2 fruit fly cellular contexts compared by ENCODE assay signal in genomic region chr3L:2734363-2735160, dm6.
TF ChIP-seq lines count a peak whose summit lies in the region.

No protein-coding gene starts in this region.

TF ChIP-seq in whole organism, embryonic, 481 proteins besides CTCF, POLR2A, EP300 and RAD21 (continued from another document and continues in another):
- no peak for TF ChIP-seq CG9817 (tag; optimal IDR thresholded peaks at IDR 0.05; lab: Kevin White, UChicago)
- no peak for TF ChIP-seq pb (GFP tag; optimal IDR thresholded peaks at IDR 0.05; lab: Kevin White, UChicago)
- no peak for TF ChIP-seq Dad (GFP tag; optimal IDR thresholded peaks at IDR 0.05; lab: Kevin White, UChicago)
- TF ChIP-seq fd102C (GFP tag; optimal IDR thresholded peaks at IDR 0.05; lab: Kevin White, UChicago) = no peak
- TF ChIP-seq CG10959 (GFP tag; IDR thresholded peaks at IDR 0.05; lab: Robert Waterston, UW) = no peak
- no peak for TF ChIP-seq CG4328 (GFP tag; optimal IDR thresholded peaks at IDR 0.05; lab: Kevin White, UChicago)
- no peak for TF ChIP-seq CG3065 (GFP tag; optimal IDR thresholded peaks at IDR 0.05; lab: Kevin White, UChicago)
- no peak for TF ChIP-seq fru (optimal IDR thresholded peaks at IDR 0.05; lab: Kevin White, UChicago)
- no peak for TF ChIP-seq toy (GFP tag; IDR thresholded peaks at IDR 0.05; lab: Robert Waterston, UW)
- TF ChIP-seq H15 (GFP tag; IDR thresholded peaks at IDR 0.05; lab: Robert Waterston, UW) = no peak
- peak; percentile 11 for TF ChIP-seq CG3281 (GFP tag; optimal IDR thresholded peaks at IDR 0.05; lab: Kevin White, UChicago)
- TF ChIP-seq Hr3 (GFP tag; optimal IDR thresholded peaks at IDR 0.05; lab: Kevin White, UChicago) = no peak
- no peak for TF ChIP-seq cwo (GFP tag; optimal IDR thresholded peaks at IDR 0.05; lab: Kevin White, UChicago)
- TF ChIP-seq HLH4C (GFP tag; IDR thresholded peaks at IDR 0.05; lab: Robert Waterston, UW; ENCODE audit: partially characterized antibody) = no peak
- no peak for TF ChIP-seq klu (GFP tag; IDR thresholded peaks at IDR 0.05; lab: Robert Waterston, UW)
- no peak for TF ChIP-seq gt (GFP tag; IDR thresholded peaks at IDR 0.05; lab: Robert Waterston, UW)
- TF ChIP-seq HLHmδ (GFP tag; optimal IDR thresholded peaks at IDR 0.05; lab: Kevin White, UChicago) = no peak
- no peak for TF ChIP-seq MBD-R2 (GFP tag; IDR thresholded peaks at IDR 0.05; lab: Robert Waterston, UW)
- no peak for TF ChIP-seq Hsf (GFP tag; optimal IDR thresholded peaks at IDR 0.05; lab: Kevin White, UChicago)
- TF ChIP-seq bab2 (GFP tag; optimal IDR thresholded peaks at IDR 0.05; lab: Kevin White, UChicago) = no peak
- no peak for TF ChIP-seq CG9609 (GFP tag; optimal IDR thresholded peaks at IDR 0.05; lab: Kevin White, UChicago)
- TF ChIP-seq CG8089 (GFP tag; optimal IDR thresholded peaks at IDR 0.05; lab: Kevin White, UChicago) = no peak
- no peak for TF ChIP-seq CG16779 (GFP tag; IDR thresholded peaks at IDR 0.05; lab: Robert Waterston, UW)
- TF ChIP-seq CG10654 (GFP tag; optimal IDR thresholded peaks at IDR 0.05; lab: Kevin White, UChicago) = no peak
- no peak for TF ChIP-seq shn (GFP tag; optimal IDR thresholded peaks at IDR 0.05; lab: Kevin White, UChicago)
- TF ChIP-seq bowl (GFP tag; IDR thresholded peaks at IDR 0.05; lab: Robert Waterston, UW) = no peak
- TF ChIP-seq Nf-YA (GFP tag; IDR thresholded peaks at IDR 0.05; lab: Robert Waterston, UW) = no peak
- no peak for TF ChIP-seq usp (GFP tag; optimal IDR thresholded peaks at IDR 0.05; lab: Kevin White, UChicago)
- no peak for TF ChIP-seq tap (tag; optimal IDR thresholded peaks at IDR 0.05; lab: Kevin White, UChicago)
- no peak for TF ChIP-seq CG11560 (tag; IDR thresholded peaks at IDR 0.05; lab: Robert Waterston, UW)
- TF ChIP-seq schlank (tag; optimal IDR thresholded peaks at IDR 0.05; lab: Kevin White, UChicago) = no peak
- TF ChIP-seq CG32532 (GFP tag; IDR thresholded peaks at IDR 0.05; lab: Robert Waterston, UW) = no peak
- no peak for TF ChIP-seq Fer3 (tag; optimal IDR thresholded peaks at IDR 0.05; lab: Kevin White, UChicago)
- TF ChIP-seq Hand (GFP tag; optimal IDR thresholded peaks at IDR 0.05; lab: Kevin White, UChicago) = no peak
- TF ChIP-seq CG34422 (GFP tag; IDR thresholded peaks at IDR 0.05; lab: Robert Waterston, UW) = peak; percentile 14; the same call in 1 of the 3 replicates
- no peak for TF ChIP-seq ind (GFP tag; optimal IDR thresholded peaks at IDR 0.05; lab: Kevin White, UChicago)
- no peak for TF ChIP-seq CG16863 (GFP tag; optimal IDR thresholded peaks at IDR 0.05; lab: Kevin White, UChicago)
- no peak for TF ChIP-seq CG4854 (GFP tag; optimal IDR thresholded peaks at IDR 0.05; lab: Kevin White, UChicago)
- peak; percentile 46 for TF ChIP-seq Asciz (GFP tag; optimal IDR thresholded peaks at IDR 0.05; lab: Kevin White, UChicago)
- no peak for TF ChIP-seq Sox100B (GFP tag; optimal IDR thresholded peaks at IDR 0.05; lab: Kevin White, UChicago)
- TF ChIP-seq seq (GFP tag; IDR thresholded peaks at IDR 0.05; lab: Robert Waterston, UW) = no peak
- no peak for TF ChIP-seq Hr39 (optimal IDR thresholded peaks at IDR 0.05; lab: Kevin White, UChicago)
- TF ChIP-seq E2f2 (GFP tag; IDR thresholded peaks at IDR 0.05; lab: Robert Waterston, UW) = no peak
- no peak for TF ChIP-seq E2f1 (GFP tag; IDR thresholded peaks at IDR 0.05; lab: Robert Waterston, UW)
- TF ChIP-seq zfh2 (GFP tag; optimal IDR thresholded peaks at IDR 0.05; lab: Kevin White, UChicago) = no peak
- no peak for TF ChIP-seq CG17829 (tag; optimal IDR thresholded peaks at IDR 0.05; lab: Kevin White, UChicago)
- TF ChIP-seq slbo (GFP tag; IDR thresholded peaks at IDR 0.05; lab: Robert Waterston, UW) = no peak
- TF ChIP-seq CG10462 (GFP tag; optimal IDR thresholded peaks at IDR 0.05; lab: Kevin White, UChicago) = no peak
- TF ChIP-seq row (GFP tag; IDR thresholded peaks at IDR 0.05; lab: Robert Waterston, UW) = 0 out of 3 replicates have a peak, but pooled peaks have one; percentile 25
- TF ChIP-seq NK7.1 (GFP tag; optimal IDR thresholded peaks at IDR 0.05; lab: Kevin White, UChicago) = no peak
- no peak for TF ChIP-seq CG31441 (GFP tag; IDR thresholded peaks at IDR 0.05; lab: Robert Waterston, UW)
- no peak for TF ChIP-seq CG11093 (GFP tag; IDR thresholded peaks at IDR 0.05; lab: Robert Waterston, UW)
- no peak for TF ChIP-seq CG7963 (GFP tag; IDR thresholded peaks at IDR 0.05; lab: Robert Waterston, UW; ENCODE audit: partially characterized antibody)
- 0 out of 3 replicates have a peak, but pooled peaks have one; percentile 21 for TF ChIP-seq tgo (GFP tag; IDR thresholded peaks at IDR 0.05; lab: Robert Waterston, UW)
- no peak for TF ChIP-seq ab (GFP tag; optimal IDR thresholded peaks at IDR 0.05; lab: Kevin White, UChicago)
- no peak for TF ChIP-seq CG7357 (GFP tag; IDR thresholded peaks at IDR 0.05; lab: Robert Waterston, UW)
- TF ChIP-seq CG4282 (GFP tag; optimal IDR thresholded peaks at IDR 0.05; lab: Kevin White, UChicago) = no peak
- TF ChIP-seq CG1024 (GFP tag; IDR thresholded peaks at IDR 0.05; lab: Robert Waterston, UW) = no peak
- TF ChIP-seq HmgD (GFP tag; optimal IDR thresholded peaks at IDR 0.05; lab: Kevin White, UChicago) = no peak
- peak; percentile 19; the same call in 1 of the 2 replicates for TF ChIP-seq esg (GFP tag; conservative IDR thresholded peaks at IDR 0.05; lab: Robert Waterston, UW)
- TF ChIP-seq CG15479 (GFP tag; optimal IDR thresholded peaks at IDR 0.05; lab: Kevin White, UChicago) = no peak
- TF ChIP-seq CG14860 (GFP tag; IDR thresholded peaks at IDR 0.05; lab: Robert Waterston, UW; ENCODE audit: partially characterized antibody) = no peak
- TF ChIP-seq Ptx1 (GFP tag; IDR thresholded peaks at IDR 0.05; lab: Robert Waterston, UW) = peak; percentile 38; the same call in 1 of the 2 replicates
- no peak for TF ChIP-seq Atf6 (GFP tag; IDR thresholded peaks at IDR 0.05; lab: Robert Waterston, UW)
- no peak for TF ChIP-seq dm (GFP tag; optimal IDR thresholded peaks at IDR 0.05; lab: Kevin White, UChicago)
- TF ChIP-seq Xbp1 (GFP tag; optimal IDR thresholded peaks at IDR 0.05; lab: Kevin White, UChicago) = peak; percentile 19
- no peak for TF ChIP-seq CG7745 (tag; optimal IDR thresholded peaks at IDR 0.05; lab: Kevin White, UChicago)
- TF ChIP-seq CG30403 (GFP tag; optimal IDR thresholded peaks at IDR 0.05; lab: Kevin White, UChicago) = no peak
- TF ChIP-seq CG7786 (GFP tag; optimal IDR thresholded peaks at IDR 0.05; lab: Kevin White, UChicago) = no peak
- no peak for TF ChIP-seq CG17359 (tag; optimal IDR thresholded peaks at IDR 0.05; lab: Kevin White, UChicago)

TF ChIP-seq in whole organism, prepupa, 60 proteins besides CTCF, POLR2A, EP300 and RAD21 (continued from another document):
- no peak for TF ChIP-seq Sox15 (GFP tag; optimal IDR thresholded peaks at IDR 0.05; lab: Kevin White, UChicago)
- TF ChIP-seq CG7368 (GFP tag; optimal IDR thresholded peaks at IDR 0.05; lab: Kevin White, UChicago) = no peak
- TF ChIP-seq spab (GFP tag; optimal IDR thresholded peaks at IDR 0.05; lab: Kevin White, UChicago) = no peak
- no peak for TF ChIP-seq Eip93F (GFP tag; optimal IDR thresholded peaks at IDR 0.05; lab: Kevin White, UChicago)
- TF ChIP-seq esn (GFP tag; optimal IDR thresholded peaks at IDR 0.05; lab: Kevin White, UChicago) = no peak
- TF ChIP-seq svp (GFP tag; lab: Kevin White, UChicago) = peak; percentile 61
- TF ChIP-seq topi (GFP tag; optimal IDR thresholded peaks at IDR 0.05; lab: Kevin White, UChicago) = no peak
- no peak for TF ChIP-seq Hr38 (GFP tag; optimal IDR thresholded peaks at IDR 0.05; lab: Kevin White, UChicago)
- TF ChIP-seq CG6808 (GFP tag; optimal IDR thresholded peaks at IDR 0.05; lab: Kevin White, UChicago) = no peak
- TF ChIP-seq CG11762 (GFP tag; optimal IDR thresholded peaks at IDR 0.05; lab: Kevin White, UChicago; ENCODE audit: insufficient read depth) = no peak
- no peak for TF ChIP-seq Eip75B (GFP tag; optimal IDR thresholded peaks at IDR 0.05; lab: Kevin White, UChicago)
- TF ChIP-seq net (GFP tag; optimal IDR thresholded peaks at IDR 0.05; lab: Kevin White, UChicago) = no peak
- TF ChIP-seq OdsH (GFP tag; optimal IDR thresholded peaks at IDR 0.05; lab: Kevin White, UChicago) = peak; percentile 50
- no peak for TF ChIP-seq Met (GFP tag; optimal IDR thresholded peaks at IDR 0.05; lab: Kevin White, UChicago)
- TF ChIP-seq Blimp-1 (GFP tag; optimal IDR thresholded peaks at IDR 0.05; lab: Kevin White, UChicago) = no peak
- no peak for TF ChIP-seq lz (GFP tag; optimal IDR thresholded peaks at IDR 0.05; lab: Kevin White, UChicago)
- no peak for TF ChIP-seq fd85E (GFP tag; optimal IDR thresholded peaks at IDR 0.05; lab: Kevin White, UChicago)
- TF ChIP-seq ss (GFP tag; optimal IDR thresholded peaks at IDR 0.05; lab: Kevin White, UChicago) = no peak
- TF ChIP-seq CG32006 (GFP tag; optimal IDR thresholded peaks at IDR 0.05; lab: Kevin White, UChicago) = peak; percentile 66
- TF ChIP-seq CG15336 (GFP tag; IDR thresholded peaks at IDR 0.05; lab: Robert Waterston, UW) = peak; percentile 67
- TF ChIP-seq Ets96B (tag; optimal IDR thresholded peaks at IDR 0.05; lab: Kevin White, UChicago) = no peak
- TF ChIP-seq CG6854 (GFP tag; optimal IDR thresholded peaks at IDR 0.05; lab: Kevin White, UChicago) = no peak
- no peak for TF ChIP-seq CG11294 (GFP tag; IDR thresholded peaks at IDR 0.05; lab: Robert Waterston, UW)
- TF ChIP-seq CG16779 (tag; optimal IDR thresholded peaks at IDR 0.05; lab: Kevin White, UChicago) = no peak
- TF ChIP-seq dsx (GFP tag; optimal IDR thresholded peaks at IDR 0.05; lab: Kevin White, UChicago; ENCODE audit: poor library complexity, severe bottlenecking) = no peak
- TF ChIP-seq achi (GFP tag; optimal IDR thresholded peaks at IDR 0.05; lab: Kevin White, UChicago) = peak; percentile 35
- no peak for TF ChIP-seq dac (GFP tag; optimal IDR thresholded peaks at IDR 0.05; lab: Kevin White, UChicago)
- TF ChIP-seq CG34406 (GFP tag; optimal IDR thresholded peaks at IDR 0.05; lab: Kevin White, UChicago) = no peak
- peak; percentile 27 for TF ChIP-seq pdm3 (GFP tag; optimal IDR thresholded peaks at IDR 0.05; lab: Kevin White, UChicago)
- TF ChIP-seq Lpt (GFP tag; optimal IDR thresholded peaks at IDR 0.05; lab: Kevin White, UChicago) = no peak
- TF ChIP-seq vri (GFP tag; optimal IDR thresholded peaks at IDR 0.05; lab: Kevin White, UChicago) = no peak
- peak; percentile 61; the same call in 1 of the 3 replicates for TF ChIP-seq eg (GFP tag; IDR thresholded peaks at IDR 0.05; lab: Robert Waterston, UW)
- no peak for TF ChIP-seq CG1621 (tag; optimal IDR thresholded peaks at IDR 0.05; lab: Kevin White, UChicago)
- TF ChIP-seq Gug (GFP tag; IDR thresholded peaks at IDR 0.05; lab: Robert Waterston, UW) = peak; percentile 46; the same call in 1 of the 2 replicates
- TF ChIP-seq fd59A (GFP tag; optimal IDR thresholded peaks at IDR 0.05; lab: Kevin White, UChicago) = no peak
- TF ChIP-seq Ets21C (GFP tag; optimal IDR thresholded peaks at IDR 0.05; lab: Kevin White, UChicago) = no peak
- peak; percentile 15 for TF ChIP-seq CG4318 (GFP tag; optimal IDR thresholded peaks at IDR 0.05; lab: Kevin White, UChicago)
